Fruit fly (Drosophila melanogaster) whole organism, wandering third instar larva: ENCODE data around the gene CG31872.

Experiments
- Abd-B ChIP-seq: fragments of >200 bp; optimal IDR thresholded peaks from 2 replicates; lab custom pipeline; 2017; ENCODE audit warnings: missing biosample characterization, missing genetic modification characterization
- CG32264 ChIP-seq: fragments of 200-800 bp; sonication (Bioruptor generic); optimal IDR thresholded peaks from 2 replicates; lab custom pipeline; 2016; ENCODE audit warnings: missing biosample characterization, missing genetic modification characterization
- CG9705 ChIP-seq: fragments of 200-800 bp; sonication (Bioruptor generic); optimal IDR thresholded peaks from 2 replicates; lab custom pipeline; 2018; ENCODE audit warnings: missing biosample characterization, mild to moderate bottlenecking, missing genetic modification characterization
- CrebA ChIP-seq: fragments of 200-800 bp; sonication (Bioruptor generic); optimal IDR thresholded peaks from 2 replicates; lab custom pipeline; 2016; ENCODE audit warnings: missing biosample characterization, mild to moderate bottlenecking, missing genetic modification characterization, borderline replicate concordance
- Dfd ChIP-seq: fragments of >200 bp; optimal IDR thresholded peaks from 2 replicates; lab custom pipeline; 2017; ENCODE audit warnings: missing biosample characterization, missing genetic modification characterization
- Dif ChIP-seq: fragments of 200-275, 200-300 bp; sonication (Bioruptor generic); optimal IDR thresholded peaks from 2 replicates; lab custom pipeline; 2018; ENCODE audit warnings: missing biosample characterization, missing genetic modification characterization; ENCODE audit not compliant: partially characterized antibody
- GATAd ChIP-seq: sonication (Bioruptor generic); optimal IDR thresholded peaks from 2 replicates; lab custom pipeline; 2016; ENCODE audit warnings: missing biosample characterization, missing genetic modification characterization
- HLH106 ChIP-seq: fragments of 200-800 bp; optimal IDR thresholded peaks from 3 replicates; lab custom pipeline; 2019; ENCODE audit warnings: missing biosample characterization, mild to moderate bottlenecking, missing genetic modification characterization, moderate library complexity
- Hnf4 ChIP-seq: fragments of 200-800 bp; sonication (Bioruptor generic); optimal IDR thresholded peaks from 2 replicates; lab custom pipeline; 2016; ENCODE audit warnings: missing biosample characterization, mild to moderate bottlenecking, missing genetic modification characterization
- Hr78 ChIP-seq: fragments of >200 bp; optimal IDR thresholded peaks from 2 replicates; lab custom pipeline; 2017; ENCODE audit warnings: missing biosample characterization, missing genetic modification characterization
- Hr83 ChIP-seq: fragments of 200-300 bp; sonication (Bioruptor generic); optimal IDR thresholded peaks from 2 replicates; lab custom pipeline; 2016; ENCODE audit warnings: missing biosample characterization, mild to moderate bottlenecking, missing genetic modification characterization, moderate library complexity; ENCODE audit not compliant: poor library complexity, severe bottlenecking
- Jra ChIP-seq: sonication (Bioruptor generic); optimal IDR thresholded peaks from 2 replicates; lab custom pipeline; 2016; ENCODE audit warnings: missing biosample characterization, missing genetic modification characterization
- Mio ChIP-seq: sonication (Bioruptor generic); optimal IDR thresholded peaks from 2 replicates; lab custom pipeline; 2016; ENCODE audit warnings: missing biosample characterization, missing genetic modification characterization
- Myc ChIP-seq: fragments of >200 bp; optimal IDR thresholded peaks from 2 replicates; lab custom pipeline; 2017
- N ChIP-seq: fragments of >200 bp; optimal IDR thresholded peaks from 2 replicates; lab custom pipeline; 2018; ENCODE audit warnings: missing biosample characterization, missing external identifiers, missing genetic modification characterization
- OdsH ChIP-seq: fragments of 200-800 bp; sonication (Bioruptor generic); optimal IDR thresholded peaks from 2 replicates; lab custom pipeline; 2016; ENCODE audit warnings: missing biosample characterization, mild to moderate bottlenecking, missing genetic modification characterization
- Rel ChIP-seq, 2 experiments: fragments of 200-800 bp; sonication (Bioruptor generic) in 1 of 2; optimal IDR thresholded peaks; 2 replicates in 1 of 2; 3 replicates in 1 of 2; lab custom pipeline; 2016 to 2019; ENCODE audit warnings: mild to moderate bottlenecking in 2 of 2, missing biosample characterization in 2 of 2, missing genetic modification characterization in 2 of 2, moderate library complexity in 1 of 2
- Sp1 ChIP-seq: fragments of 200-800 bp; sonication (Bioruptor generic); optimal IDR thresholded peaks from 3 replicates; lab custom pipeline; 2019; ENCODE audit warnings: missing biosample characterization, mild to moderate bottlenecking, missing genetic modification characterization, moderate library complexity
- Vsx2 ChIP-seq: fragments of 200-300, 225-300 bp; sonication (Bioruptor generic); optimal IDR thresholded peaks from 2 replicates; lab custom pipeline; 2018; ENCODE audit warnings: missing biosample characterization, missing genetic modification characterization; ENCODE audit not compliant: partially characterized antibody
- br ChIP-seq: fragments of 200-800 bp; sonication (Bioruptor generic); optimal IDR thresholded peaks from 2 replicates; lab custom pipeline; 2016; ENCODE audit warnings: missing biosample characterization, missing genetic modification characterization
- dmrt93B ChIP-seq: fragments of 200-800 bp; sonication (Bioruptor generic); optimal IDR thresholded peaks from 2 replicates; lab custom pipeline; 2018; ENCODE audit warnings: missing biosample characterization, mild to moderate bottlenecking, missing genetic modification characterization
- dsf ChIP-seq: sonication (Bioruptor generic); optimal IDR thresholded peaks from 2 replicates; lab custom pipeline; 2016; ENCODE audit warnings: missing biosample characterization, missing genetic modification characterization, borderline replicate concordance
- ey ChIP-seq: fragments of 200-800 bp; sonication (Bioruptor generic); optimal IDR thresholded peaks from 2 replicates; lab custom pipeline; 2016; ENCODE audit warnings: missing biosample characterization, missing genetic modification characterization
- h ChIP-seq: fragments of 200-800 bp; sonication (Bioruptor generic); optimal IDR thresholded peaks from 3 replicates; lab custom pipeline; 2016; ENCODE audit warnings: missing biosample characterization, mild to moderate bottlenecking, missing genetic modification characterization
- jim ChIP-seq: fragments of 175-275, 200-325 bp; sonication (Bioruptor generic); optimal IDR thresholded peaks from 2 replicates; lab custom pipeline; 2016; ENCODE audit warnings: missing biosample characterization, mild to moderate bottlenecking, missing genetic modification characterization
- psq ChIP-seq: fragments of 200-800 bp; sonication (Bioruptor generic); optimal IDR thresholded peaks from 3 replicates; lab custom pipeline; 2017; ENCODE audit warnings: missing biosample characterization, mild to moderate bottlenecking, missing genetic modification characterization, moderate library complexity
- rgr ChIP-seq: fragments of 200-800 bp; sonication (Bioruptor generic); optimal IDR thresholded peaks from 3 replicates; lab custom pipeline; 2016; ENCODE audit warnings: missing biosample characterization, mild to moderate bottlenecking, missing genetic modification characterization
- sage ChIP-seq: fragments of 200-800 bp; sonication (Bioruptor generic); optimal IDR thresholded peaks from 2 replicates; lab custom pipeline; 2016; ENCODE audit warnings: missing biosample characterization, mild to moderate bottlenecking, missing genetic modification characterization
- sv ChIP-seq: fragments of 200-800 bp; sonication (Bioruptor generic); optimal IDR thresholded peaks from 3 replicates; lab custom pipeline; 2016; ENCODE audit warnings: missing biosample characterization, missing genetic modification characterization
- tai ChIP-seq: sonication (Bioruptor generic); optimal IDR thresholded peaks from 2 replicates; lab custom pipeline; 2016; ENCODE audit warnings: missing biosample characterization, missing genetic modification characterization
- usp ChIP-seq: fragments of >200 bp; optimal IDR thresholded peaks from 2 replicates; lab custom pipeline; 2017; ENCODE audit warnings: missing biosample characterization, missing genetic modification characterization
- woc ChIP-seq: sonication (Bioruptor generic); optimal IDR thresholded peaks from 2 replicates; lab custom pipeline; 2016; ENCODE audit warnings: missing biosample characterization, mild to moderate bottlenecking, missing genetic modification characterization

The CG31872 gene

DNA sequence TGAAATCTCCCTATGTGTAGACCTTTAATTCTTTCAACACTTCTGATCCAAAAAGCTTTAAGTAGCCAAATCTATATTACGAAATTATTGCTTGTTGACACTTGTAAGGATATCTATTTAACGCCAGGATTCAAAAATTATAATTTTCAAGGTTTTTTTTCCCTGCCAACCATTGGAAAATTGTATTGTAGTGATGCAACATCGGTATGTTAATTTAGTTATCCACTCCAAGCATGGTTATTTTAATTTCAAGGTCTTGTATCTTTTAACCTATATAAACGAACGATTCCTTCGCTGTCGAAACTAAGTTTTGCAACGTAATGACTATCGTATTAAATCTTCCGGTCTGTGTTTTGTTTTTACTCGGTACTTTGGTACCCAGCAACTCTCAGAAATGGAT lies 6.4 kb downstream of the CG31872 start, which contains the start of gene CG17097:
CG17097 (plus strand) TSS at position 301 of the 400 bp plus-strand sequence.
- no peak for TF ChIP-seq OdsH (GFP tag; lab: Kevin White, UChicago)
- TF ChIP-seq jim (GFP tag; lab: Kevin White, UChicago) = no peak
- no peak for TF ChIP-seq woc (GFP tag; lab: Kevin White, UChicago)
- no peak for TF ChIP-seq rgr (GFP tag; lab: Kevin White, UChicago)
- TF ChIP-seq N (GFP tag; lab: Kevin White, UChicago) = no peak
- TF ChIP-seq CrebA = no peak
- TF ChIP-seq HLH106 (tag; lab: Kevin White, UChicago) = no peak
- no peak for TF ChIP-seq Rel (GFP tag; optimal IDR thresholded peaks at IDR 0.05; lab: Kevin White, UChicago)
- TF ChIP-seq Rel (tag; optimal IDR thresholded peaks at IDR 0.05; lab: Kevin White, UChicago) = no peak
- no peak for TF ChIP-seq tai (GFP tag; lab: Kevin White, UChicago)
- no peak for TF ChIP-seq Mio (GFP tag; lab: Kevin White, UChicago)
- TF ChIP-seq CG9705 (GFP tag; lab: Kevin White, UChicago) = no peak

DNA sequence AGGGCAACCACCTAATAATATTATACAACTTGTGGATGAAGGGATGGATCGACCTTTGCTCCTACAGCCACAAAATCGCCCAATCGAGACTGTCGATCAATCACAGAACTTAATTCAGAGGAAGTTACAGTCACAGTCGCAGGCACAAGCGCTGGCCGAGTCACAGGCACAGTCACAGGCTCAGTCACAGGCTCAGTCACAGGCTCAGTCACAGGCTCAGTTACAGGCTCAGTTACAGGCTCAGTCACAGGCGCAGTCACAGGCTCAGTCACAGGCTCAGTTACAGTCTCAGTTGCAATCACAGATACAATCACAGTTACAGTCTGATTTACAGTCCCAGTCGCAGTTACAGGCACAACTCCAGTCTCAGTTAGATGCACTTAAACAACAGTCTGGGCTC lies 7.0 kb downstream of the CG31872 start:
- TF ChIP-seq CG9705 (GFP tag; lab: Kevin White, UChicago) (no peak), Sp1 (no peak), Vsx2 (GFP tag; lab: Kevin White, UChicago) (no peak), Jra (GFP tag; lab: Kevin White, UChicago) (no peak), CG32264 (GFP tag; lab: Kevin White, UChicago) (no peak), Hnf4 (no peak), N (GFP tag; lab: Kevin White, UChicago) (no peak), tai (GFP tag; lab: Kevin White, UChicago) (no peak), Hr83 (no peak), dmrt93B (GFP tag; lab: Kevin White, UChicago) (no peak), br (GFP tag; lab: Kevin White, UChicago) (no peak), ey (GFP tag; lab: Kevin White, UChicago) (no peak), Rel (GFP tag; optimal IDR thresholded peaks at IDR 0.05; lab: Kevin White, UChicago) (no peak), Rel (tag; optimal IDR thresholded peaks at IDR 0.05; lab: Kevin White, UChicago) (no peak), h (GFP tag; lab: Kevin White, UChicago) (no peak), psq (GFP tag; lab: Kevin White, UChicago) (no peak), dsf (GFP tag; lab: Kevin White, UChicago) (no peak), Hr78 (GFP tag; lab: Kevin White, UChicago) (no peak)
- TF ChIP-seq, all 38 proteins: peak for 0

dm6 chr2L:10647720-10648349 lies 8.1 kb downstream of the CG31872 start:
- TF ChIP-seq usp (GFP tag; lab: Kevin White, UChicago) (no peak), Dfd (GFP tag; lab: Kevin White, UChicago) (no peak), Vsx2 (GFP tag; lab: Kevin White, UChicago) (no peak), Hnf4 (no peak), Dif (GFP tag; lab: Kevin White, UChicago) (no peak), psq (GFP tag; lab: Kevin White, UChicago) (no peak), Jra (GFP tag; lab: Kevin White, UChicago) (no peak), Sp1 (no peak), Hr83 (no peak), Abd-B (GFP tag; lab: Kevin White, UChicago) (no peak), sv (GFP tag; lab: Kevin White, UChicago) (no peak), sage (GFP tag; lab: Kevin White, UChicago) (no peak)
- TF ChIP-seq, all 38 proteins: peak for 0

- TF ChIP-seq GATAd (GFP tag; lab: Kevin White, UChicago) (no peak), Myc (lab: Kevin White, UChicago) (no peak), Jra (GFP tag; lab: Kevin White, UChicago) (no peak), tai (GFP tag; lab: Kevin White, UChicago) (no peak), OdsH (GFP tag; lab: Kevin White, UChicago) (no peak)
- TF ChIP-seq, all 38 proteins: peak for 0
Observed at dm6 chr2L:10651313-10651712, 11.6 kb downstream of the CG31872 start, which contains the start of gene dbf. dbf (plus strand) TSS chr2L:10651613.
